Fruit fly (Drosophila melanogaster) whole organism, embryonic: ENCODE measurements around the gene CG14036.

ENCODE experiments used
- CG11093 ChIP-seq: fragments of 200-800 bp; sonication (Bioruptor generic); IDR thresholded peaks from 3 replicates; pipeline ENCODE4 v1.3.6; 2022; ENCODE audit warnings: missing biosample characterization, missing genetic modification characterization
- CG11504 ChIP-seq: fragments of 200-800 bp; sonication (Bioruptor generic); optimal IDR thresholded peaks from 3 replicates; lab custom pipeline; 2019; ENCODE audit warnings: missing biosample characterization, mild to moderate bottlenecking, missing genetic modification characterization, moderate library complexity
- CG11696 ChIP-seq: fragments of 200-800 bp; sonication (Bioruptor generic); IDR thresholded peaks from 2 replicates; pipeline ENCODE4 v1.3.6; 2022; ENCODE audit warnings: missing biosample characterization, missing genetic modification characterization
- CG12071 ChIP-seq: fragments of 200-800 bp; sonication (Bioruptor generic); optimal IDR thresholded peaks from 3 replicates; lab custom pipeline; 2018; ENCODE audit warnings: missing biosample characterization, mild to moderate bottlenecking, missing genetic modification characterization
- CG12942 ChIP-seq: fragments of 200-800 bp; sonication (Bioruptor generic); optimal IDR thresholded peaks from 3 replicates; lab custom pipeline; 2016; ENCODE audit warnings: missing biosample characterization, missing genetic modification characterization
- CG17912 ChIP-seq: fragments of 200-800 bp; sonication (Bioruptor generic); optimal IDR thresholded peaks from 2 replicates; lab custom pipeline; 2018; ENCODE audit warnings: missing biosample characterization, mild to moderate bottlenecking, missing genetic modification characterization
- CG18599 ChIP-seq: fragments of 200-800 bp; sonication (Bioruptor generic); optimal IDR thresholded peaks from 3 replicates; lab custom pipeline; 2017; ENCODE audit warnings: missing biosample characterization, missing genetic modification characterization, mild to moderate bottlenecking, moderate library complexity, missing genetic modification reagents
- CG18764 ChIP-seq: fragments of 200-800 bp; sonication (Bioruptor generic); optimal IDR thresholded peaks from 3 replicates; lab custom pipeline; 2016; ENCODE audit warnings: missing biosample characterization, missing genetic modification characterization
- CG2116 ChIP-seq: fragments of 200-800 bp; sonication (Bioruptor generic); optimal IDR thresholded peaks from 3 replicates; lab custom pipeline; 2018; ENCODE audit warnings: missing biosample characterization, mild to moderate bottlenecking, missing genetic modification characterization
- CG32767 ChIP-seq: fragments of 200-800 bp; sonication (Bioruptor generic); IDR thresholded peaks from 2 replicates; pipeline ENCODE4 v1.3.6; 2022; ENCODE audit warnings: missing biosample characterization, missing genetic modification characterization
- CG8924 ChIP-seq: fragments of 200-800 bp; optimal IDR thresholded peaks from 3 replicates; lab custom pipeline; 2019; ENCODE audit warnings: missing biosample characterization, mild to moderate bottlenecking, missing genetic modification characterization, moderate library complexity
- Dll ChIP-seq: fragments of 200-800 bp; sonication (Bioruptor generic); IDR thresholded peaks from 4 replicates; pipeline ENCODE4 v1.3.6; 2022; ENCODE audit warnings: missing biosample characterization, missing genetic modification characterization; ENCODE audit not compliant: partially characterized antibody
- Dp ChIP-seq: fragments of 200-800 bp; sonication (Bioruptor generic); optimal IDR thresholded peaks from 2 replicates; lab custom pipeline; 2018; ENCODE audit warnings: missing biosample characterization, mild to moderate bottlenecking, missing genetic modification characterization, moderate library complexity
- HLH4C ChIP-seq: fragments of 200-800 bp; sonication (Bioruptor generic); IDR thresholded peaks from 3 replicates; pipeline ENCODE4 v1.3.6; 2022; ENCODE audit warnings: missing biosample characterization, missing genetic modification characterization; ENCODE audit not compliant: partially characterized antibody
- Jarid2 ChIP-seq: fragments of 200-800 bp; sonication (Bioruptor generic); optimal IDR thresholded peaks from 3 replicates; lab custom pipeline; 2017; ENCODE audit warnings: mild to moderate bottlenecking, missing biosample characterization, missing genetic modification reagents, missing genetic modification characterization
- Med ChIP-seq: fragments of 200-800 bp; sonication (Bioruptor generic); peaks from one replicate; lab custom pipeline; 2016; ENCODE audit warnings: missing biosample characterization, missing genetic modification characterization, mild to moderate bottlenecking, inconsistent platforms, moderate library complexity
- NFAT ChIP-seq: fragments of 200-800 bp; sonication (Bioruptor generic); IDR thresholded peaks from 2 replicates; pipeline ENCODE4 v1.3.6; 2022; ENCODE audit warnings: missing biosample characterization, missing genetic modification characterization
- Usf ChIP-seq: fragments of 200-800 bp; sonication (Bioruptor generic); optimal IDR thresholded peaks from 2 replicates; lab custom pipeline; 2017; ENCODE audit warnings: missing genotype, missing biosample characterization, missing genetic modification characterization
- Xrp1 ChIP-seq: fragments of 200-800 bp; sonication (Bioruptor generic); IDR thresholded peaks from 2 replicates; pipeline ENCODE4 v1.3.6; 2022; ENCODE audit warnings: missing biosample characterization, missing genetic modification characterization
- amos ChIP-seq: fragments of 200-800 bp; sonication (Bioruptor generic); IDR thresholded peaks from 2 replicates; pipeline ENCODE4 v1.3.6; 2022; ENCODE audit warnings: missing biosample characterization, missing genetic modification characterization; ENCODE audit not compliant: partially characterized antibody
- ato ChIP-seq: fragments of 200-800 bp; sonication (Bioruptor generic); IDR thresholded peaks from 2 replicates; pipeline ENCODE4 v1.3.6; 2022; ENCODE audit warnings: missing biosample characterization, missing genetic modification characterization; ENCODE audit not compliant: partially characterized antibody
- br ChIP-seq: fragments of >200 bp; optimal IDR thresholded peaks from 2 replicates; lab custom pipeline; 2017
- btn ChIP-seq: fragments of 200-800 bp; sonication (Bioruptor generic); optimal IDR thresholded peaks from 2 replicates; lab custom pipeline; 2016; ENCODE audit warnings: missing biosample characterization, missing genetic modification characterization
- cato ChIP-seq: fragments of 200-800 bp; sonication (Bioruptor generic); optimal IDR thresholded peaks from 2 replicates; lab custom pipeline; 2016; ENCODE audit warnings: missing biosample characterization, missing genetic modification characterization, borderline replicate concordance
- da ChIP-seq: fragments of 200-800 bp; sonication (Bioruptor generic); optimal IDR thresholded peaks from 2 replicates; lab custom pipeline; 2016; ENCODE audit warnings: missing biosample characterization, missing genetic modification characterization
- exex ChIP-seq: fragments of 200-800 bp; sonication (Bioruptor generic); optimal IDR thresholded peaks from 4 replicates; lab custom pipeline; 2018; ENCODE audit warnings: missing biosample characterization, mild to moderate bottlenecking, missing genetic modification characterization, moderate library complexity
- fd96Cb ChIP-seq: fragments of 200-800 bp; sonication (Bioruptor generic); optimal IDR thresholded peaks from 2 replicates; lab custom pipeline; 2018; ENCODE audit warnings: missing biosample characterization, mild to moderate bottlenecking, missing genetic modification characterization, moderate library complexity
- gfzf ChIP-seq: fragments of 200-800 bp; sonication (Bioruptor generic); optimal IDR thresholded peaks from 2 replicates; lab custom pipeline; 2016; ENCODE audit warnings: missing biosample characterization, mild to moderate bottlenecking, missing genetic modification characterization, moderate library complexity
- gt ChIP-seq: fragments of 200-800 bp; sonication (Bioruptor generic); IDR thresholded peaks from 2 replicates; pipeline ENCODE4 v1.3.6; 2022; ENCODE audit warnings: missing biosample characterization, missing genetic modification characterization
- hbn ChIP-seq: fragments of 200-800 bp; sonication (Bioruptor generic); IDR thresholded peaks from 2 replicates; pipeline ENCODE4 v1.3.6; 2022; ENCODE audit warnings: missing biosample characterization, missing genetic modification characterization; ENCODE audit not compliant: partially characterized antibody
- jing ChIP-seq: fragments of 200-800 bp; sonication (Bioruptor generic); optimal IDR thresholded peaks from 2 replicates; lab custom pipeline; 2018; ENCODE audit warnings: missing biosample characterization, mild to moderate bottlenecking, missing genetic modification characterization
- knrl ChIP-seq: fragments of 200-800 bp; sonication (Bioruptor generic); IDR thresholded peaks from 3 replicates; pipeline ENCODE4 v1.3.6; 2022; ENCODE audit warnings: missing biosample characterization, missing genetic modification characterization; ENCODE audit not compliant: partially characterized antibody
- lab ChIP-seq: fragments of 200-800 bp; sonication (Bioruptor generic); optimal IDR thresholded peaks from 3 replicates; lab custom pipeline; 2017; ENCODE audit warnings: missing biosample characterization, missing genetic modification characterization, mild to moderate bottlenecking, moderate library complexity, missing genetic modification reagents
- mld ChIP-seq: fragments of 200-800 bp; sonication (Bioruptor generic); IDR thresholded peaks from 3 replicates; pipeline ENCODE4 v1.3.6; 2022; ENCODE audit warnings: missing biosample characterization, missing genetic modification characterization; ENCODE audit not compliant: partially characterized antibody
- phol ChIP-seq: fragments of 200-800 bp; sonication (Bioruptor generic); optimal IDR thresholded peaks from 3 replicates; lab custom pipeline; 2018; ENCODE audit warnings: missing biosample characterization, mild to moderate bottlenecking, missing genetic modification characterization, moderate library complexity
- trh ChIP-seq: fragments of 200-800 bp; sonication (Bioruptor generic); optimal IDR thresholded peaks from 2 replicates; lab custom pipeline; 2016; ENCODE audit warnings: missing biosample characterization, missing genetic modification characterization
- vfl ChIP-seq: fragments of 200-800 bp; sonication (Bioruptor generic); optimal IDR thresholded peaks from 2 replicates; lab custom pipeline; 2016; ENCODE audit warnings: missing biosample characterization, missing genetic modification characterization
- vvl ChIP-seq: fragments of 200-800 bp; sonication (Bioruptor generic); IDR thresholded peaks from 2 replicates; pipeline ENCODE4 v1.3.6; 2022; ENCODE audit warnings: missing biosample characterization, missing genetic modification characterization

CG14036 gene

dm6 chr2L:5058094-5058493, 3.3 kb upstream of the CG14036 start, which contains the start of gene Nepl3 (continued):
- no peak for TF ChIP-seq CG2116 (GFP tag; lab: Kevin White, UChicago)
- TF ChIP-seq fd96Cb (tag; lab: Kevin White, UChicago), result no peak
- TF ChIP-seq Usf (GFP tag; lab: Kevin White, UChicago), result no peak
- TF ChIP-seq vfl, result no peak
- no peak for TF ChIP-seq cato (GFP tag; lab: Kevin White, UChicago)
- TF ChIP-seq knrl, result peak; percentile 22; the same call in 1 of the 3 replicates
- no peak for TF ChIP-seq jing (GFP tag; lab: Kevin White, UChicago)
- 0 out of 2 replicates have a peak, but pooled peaks have one; percentile 51 for TF ChIP-seq hbn (GFP tag; lab: Robert Waterston, UW)
- no peak for TF ChIP-seq vvl (GFP tag; lab: Robert Waterston, UW)
- no peak for TF ChIP-seq CG11696 (GFP tag; lab: Robert Waterston, UW)
- peak; percentile 44; the same call in 1 of the 3 replicates for TF ChIP-seq HLH4C (GFP tag; lab: Robert Waterston, UW)
- TF ChIP-seq br (lab: Kevin White, UChicago), result no peak
- TF ChIP-seq CG12071 (GFP tag; lab: Kevin White, UChicago), result no peak
- TF ChIP-seq gfzf (GFP tag; lab: Kevin White, UChicago), result peak; percentile 65
- TF ChIP-seq CG8924, result no peak
- peak; percentile 41 for TF ChIP-seq Dp
- no peak for TF ChIP-seq btn
- TF ChIP-seq CG17912, result no peak
- no peak for TF ChIP-seq NFAT (GFP tag; lab: Robert Waterston, UW)
- no peak for TF ChIP-seq CG18599 (GFP tag; lab: Kevin White, UChicago)
- TF ChIP-seq mld (GFP tag; lab: Robert Waterston, UW), result no peak
- TF ChIP-seq Xrp1, result no peak
- TF ChIP-seq CG18764 (GFP tag; lab: Kevin White, UChicago), result no peak
- peak; percentile 51; the same call in 1 of the 2 replicates for TF ChIP-seq amos
- no peak for TF ChIP-seq lab

DNA sequence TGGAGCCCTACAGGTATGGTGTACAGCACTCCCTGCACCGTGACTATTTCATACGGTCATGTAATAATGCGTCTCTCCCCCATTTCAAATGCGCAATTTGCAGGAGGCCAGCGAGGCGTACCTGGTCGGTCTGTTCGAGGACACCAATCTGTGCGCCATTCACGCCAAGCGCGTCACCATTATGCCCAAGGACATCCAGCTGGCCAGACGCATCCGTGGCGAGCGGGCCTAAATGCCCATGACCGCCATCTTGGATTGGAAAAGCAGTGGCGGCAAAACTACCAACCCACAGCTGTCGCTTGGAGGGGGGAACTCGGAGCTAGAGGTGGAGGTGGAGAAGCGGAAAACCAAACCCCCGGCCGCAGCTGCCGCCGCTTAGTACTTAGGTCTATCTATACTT, 712 bp upstream of the CG14036 start:
- TF ChIP-seq CG32767 (GFP tag; lab: Robert Waterston, UW) (no peak), Jarid2 (GFP tag; lab: Kevin White, UChicago) (no peak), NFAT (GFP tag; lab: Robert Waterston, UW) (no peak), exex (no peak), CG11093 (GFP tag; lab: Robert Waterston, UW) (no peak), gt (GFP tag; lab: Robert Waterston, UW) (no peak), Med (GFP tag; lab: Kevin White, UChicago) (peak; percentile 61), phol (peak; percentile 96), ato (GFP tag; lab: Robert Waterston, UW) (no peak)

DNA sequence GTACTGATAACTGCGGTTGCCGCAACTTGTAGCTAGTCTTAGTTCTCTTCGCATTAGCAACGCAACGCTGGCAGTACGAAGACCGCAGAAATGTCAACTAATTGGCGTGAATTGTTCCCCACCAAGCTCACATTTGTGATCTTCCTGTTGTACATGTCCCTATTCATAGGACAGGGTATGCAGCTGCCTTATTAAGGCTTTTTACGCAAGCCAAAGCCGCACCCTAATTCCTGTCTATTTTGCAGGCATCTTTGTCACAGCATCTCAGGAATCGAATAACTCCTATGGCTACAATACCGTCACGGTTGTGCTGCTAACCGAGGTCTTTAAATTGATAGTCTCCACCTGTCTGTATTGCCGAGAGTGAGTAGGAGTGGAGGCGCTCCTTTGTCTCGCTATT, 1.8 kb downstream of the CG14036 start, which contains the start of gene eIF3h:
Gene eIF3h (minus strand): TSS at position 101 of the 400 bp plus-strand sequence.
- TF ChIP-seq CG11504 (peak; percentile 42), Dll (GFP tag; lab: Robert Waterston, UW) (no peak), trh (GFP tag; lab: Kevin White, UChicago) (no peak), da (GFP tag; lab: Kevin White, UChicago) (no peak), CG12942 (GFP tag; lab: Kevin White, UChicago) (no peak)
